Fruit fly (Drosophila melanogaster) ovary, adult (tissue): Measurements from ENCODE around the gene Ak1.

ENCODE experiments used
- CG17801 ChIP-seq: fragments of 200-800 bp; optimal IDR thresholded peaks from 2 replicates; lab custom pipeline; 2019; ENCODE audit warnings: missing biosample characterization, mild to moderate bottlenecking, missing genetic modification characterization, moderate library complexity; ENCODE audit not compliant: partially characterized antibody

The Ak1 gene

dm6 chr3L:12162156-12162682 is 41.7 kb downstream of the Ak1 start:
- TF ChIP-seq CG17801, result no peak
